Fruit fly (Drosophila melanogaster): ENCODE data around the gene Dhod.

DNA sequence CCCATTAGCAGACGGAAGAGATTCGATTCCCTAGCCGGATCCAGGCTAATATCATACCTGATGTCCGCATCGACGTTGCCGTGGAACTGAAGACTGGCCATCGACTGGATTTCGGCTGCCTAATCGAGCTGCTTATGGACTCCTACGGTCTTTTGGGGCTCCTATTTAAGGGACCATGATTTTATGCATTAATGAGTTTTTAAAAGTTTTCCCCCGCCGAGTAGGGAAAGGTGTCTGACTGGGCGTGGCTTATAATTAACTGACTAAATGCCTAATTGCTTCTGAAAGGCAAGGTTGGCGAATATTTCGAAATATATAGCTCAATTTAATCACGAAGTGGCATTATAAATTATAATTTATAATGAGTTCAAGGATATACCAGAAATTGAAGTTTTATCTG lies 16.9 kb downstream of the Dhod start, which contains the start of gene Or85e:
- TF ChIP-seq lz (GFP tag; optimal IDR thresholded peaks at IDR 0.05) (no peak), OdsH (GFP tag; optimal IDR thresholded peaks at IDR 0.05) (no peak), svp (GFP tag) (no peak), CG8319 (GFP tag; optimal IDR thresholded peaks at IDR 0.05) (no peak)

Measured in whole organism, prepupa.